Fruit fly (Drosophila melanogaster): ENCODE data around the gene CG45012.

DNA sequence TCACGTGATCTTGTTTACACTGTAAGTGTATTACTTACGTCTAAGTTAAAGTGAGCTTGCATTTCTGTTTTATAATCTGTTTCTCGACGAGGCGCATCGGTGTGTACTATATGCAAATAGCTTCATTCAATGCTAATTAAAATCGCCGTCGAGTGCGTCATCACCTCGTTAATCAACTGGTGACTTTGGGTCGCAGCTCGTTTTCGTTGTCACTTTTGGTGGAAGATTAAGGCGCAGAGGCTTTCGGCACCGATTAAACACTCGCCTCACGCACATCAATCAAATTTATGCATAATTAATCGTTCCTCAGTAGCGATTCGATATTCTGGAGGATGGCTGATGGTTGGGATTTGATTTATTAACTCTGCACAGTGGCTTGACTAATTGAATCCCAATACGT is 9.9 kb downstream of the CG45012 start:
- TF ChIP-seq repo (GFP tag; optimal IDR thresholded peaks at IDR 0.05) (no peak), rib (GFP tag; IDR thresholded peaks at IDR 0.05) (no peak), CG12769 (tag; optimal IDR thresholded peaks at IDR 0.05) (no peak), CG10462 (GFP tag; optimal IDR thresholded peaks at IDR 0.05) (no peak), gro (GFP tag; optimal IDR thresholded peaks at IDR 0.05) (no peak), PHDP (tag; optimal IDR thresholded peaks at IDR 0.05) (no peak), lola (GFP tag; optimal IDR thresholded peaks at IDR 0.05) (no peak), Aef1 (GFP tag; IDR thresholded peaks at IDR 0.05) (no peak), Bteb2 (GFP tag; optimal IDR thresholded peaks at IDR 0.05) (no peak), CG7963 (GFP tag; IDR thresholded peaks at IDR 0.05; ENCODE audit: partially characterized antibody) (no peak)

Measured in whole organism, embryonic.